Fruit fly (Drosophila melanogaster) whole organism, prepupa: Measurements from ENCODE around the gene fz2.

ENCODE experiments used
- CG10631 ChIP-seq: fragments of 200-800 bp; sonication (Bioruptor generic); optimal IDR thresholded peaks from 2 replicates; lab custom pipeline; 2016; ENCODE audit warnings: missing biosample characterization, missing genetic modification characterization
- CG11902 ChIP-seq: fragments of 200-800 bp; sonication (Bioruptor generic); optimal IDR thresholded peaks from 3 replicates; lab custom pipeline; 2016; ENCODE audit warnings: missing biosample characterization, missing genetic modification characterization
- CG3919 ChIP-seq: fragments of 200-800 bp; sonication (Bioruptor generic); optimal IDR thresholded peaks from 3 replicates; lab custom pipeline; 2016; ENCODE audit warnings: missing biosample characterization, missing genetic modification characterization
- CG6792 ChIP-seq: fragments of 200-800 bp; sonication (Bioruptor generic); optimal IDR thresholded peaks from 3 replicates; lab custom pipeline; 2016; ENCODE audit warnings: missing biosample characterization, missing genetic modification characterization
- Gug ChIP-seq: fragments of 200-800 bp; sonication (Bioruptor generic); IDR thresholded peaks from 2 replicates; pipeline ENCODE4 v1.3.6; 2022; ENCODE audit warnings: missing biosample characterization, missing genetic modification characterization
- Hr39 ChIP-seq: fragments of 200-800 bp; sonication (Bioruptor generic); optimal IDR thresholded peaks from 2 replicates; lab custom pipeline; 2016; ENCODE audit warnings: missing biosample characterization, missing genetic modification characterization
- Hr4 ChIP-seq: fragments of 200-800 bp; sonication (Bioruptor generic); optimal IDR thresholded peaks from 3 replicates; lab custom pipeline; 2016; ENCODE audit warnings: missing biosample characterization, missing genetic modification characterization
- Lpt ChIP-seq: fragments of 200-800 bp; sonication (Bioruptor generic); optimal IDR thresholded peaks from 3 replicates; lab custom pipeline; 2016; ENCODE audit warnings: missing biosample characterization, missing genetic modification characterization
- acj6 ChIP-seq: fragments of 200-800 bp; sonication (Bioruptor generic); optimal IDR thresholded peaks from 3 replicates; lab custom pipeline; 2016; ENCODE audit warnings: missing biosample characterization, missing genetic modification characterization
- cyc ChIP-seq: fragments of 200-800 bp; sonication (Bioruptor generic); optimal IDR thresholded peaks from 3 replicates; lab custom pipeline; 2016; ENCODE audit warnings: missing biosample characterization, missing genetic modification characterization
- dsx ChIP-seq: fragments of 200-800 bp; optimal IDR thresholded peaks from 3 replicates; lab custom pipeline; 2019; ENCODE audit warnings: missing biosample characterization, mild to moderate bottlenecking, missing genetic modification characterization, moderate library complexity; ENCODE audit not compliant: poor library complexity, severe bottlenecking
- fd85E ChIP-seq: fragments of 200-800 bp; sonication (Bioruptor generic); optimal IDR thresholded peaks from 3 replicates; lab custom pipeline; 2016; ENCODE audit warnings: missing biosample characterization, missing genetic modification characterization
- pdm3 ChIP-seq: fragments of 200-800 bp; sonication (Bioruptor generic); optimal IDR thresholded peaks from 3 replicates; lab custom pipeline; 2016; ENCODE audit warnings: missing biosample characterization, missing genetic modification characterization
- ss ChIP-seq, 2 experiments: fragments of 200-800 bp; sonication (Bioruptor generic); optimal IDR thresholded peaks; 2 replicates in 1 of 2; 3 replicates in 1 of 2; lab custom pipeline; 2017 to 2018; ENCODE audit warnings: mild to moderate bottlenecking in 2 of 2, missing biosample characterization in 2 of 2, missing genetic modification characterization in 2 of 2, moderate library complexity in 1 of 2

DNA sequence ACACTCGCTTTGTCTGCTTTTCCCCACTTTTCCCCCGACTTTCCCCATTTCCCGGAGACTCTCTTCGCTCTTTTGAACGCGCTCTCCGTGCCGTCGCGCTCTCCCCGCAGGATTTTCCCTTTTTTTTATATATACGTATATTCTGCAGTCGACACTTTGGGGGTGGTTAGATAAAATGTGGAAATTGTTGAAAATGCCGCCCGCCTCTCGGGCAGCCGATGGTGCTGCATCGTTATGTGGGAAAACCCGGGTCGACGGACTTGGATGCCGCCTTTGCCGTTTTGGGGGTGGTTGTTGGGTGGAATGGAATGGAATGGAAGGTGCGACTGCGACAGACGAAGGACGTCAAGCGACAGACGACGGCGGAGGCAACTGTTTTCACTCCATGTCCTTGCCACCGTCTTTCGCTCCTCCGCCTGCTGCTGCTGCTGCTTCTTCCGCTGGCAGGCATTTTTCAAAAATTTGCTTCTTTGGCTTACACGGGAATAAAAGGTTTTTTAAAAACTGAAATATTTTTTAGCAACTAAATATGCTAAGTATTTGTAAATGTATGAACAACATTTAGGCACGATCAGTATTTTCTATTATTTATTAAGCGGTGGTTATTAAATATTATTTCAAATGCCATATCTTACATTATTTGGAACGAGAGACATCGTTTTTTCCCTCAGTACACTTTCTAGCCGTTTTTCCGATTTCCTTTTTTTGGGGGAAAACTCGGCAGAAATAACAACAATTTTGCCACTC lies 4.2 kb downstream of the fz2 start:
- no peak for TF ChIP-seq ss (GFP tag; optimal IDR thresholded peaks at IDR 0.05; lab: Kevin White, UChicago)
- no peak for TF ChIP-seq CG11902 (GFP tag; lab: Kevin White, UChicago)
- TF ChIP-seq Hr4 (GFP tag; lab: Kevin White, UChicago): no peak
- TF ChIP-seq Hr39 (GFP tag; lab: Kevin White, UChicago): no peak
- TF ChIP-seq CG6792 (GFP tag; lab: Kevin White, UChicago): no peak
- TF ChIP-seq dsx (GFP tag; lab: Kevin White, UChicago): no peak
- no peak for TF ChIP-seq acj6
- TF ChIP-seq CG10631: no peak
- TF ChIP-seq CG3919 (GFP tag; lab: Kevin White, UChicago): peak; percentile 10
- no peak for TF ChIP-seq Lpt (GFP tag; lab: Kevin White, UChicago)
- no peak for TF ChIP-seq Gug
- no peak for TF ChIP-seq fd85E
- no peak for TF ChIP-seq cyc (GFP tag; lab: Kevin White, UChicago)
- no peak for TF ChIP-seq pdm3 (GFP tag; lab: Kevin White, UChicago)
